5 worm cellular contexts compared by ENCODE assay signal in the genomic region with DNA sequence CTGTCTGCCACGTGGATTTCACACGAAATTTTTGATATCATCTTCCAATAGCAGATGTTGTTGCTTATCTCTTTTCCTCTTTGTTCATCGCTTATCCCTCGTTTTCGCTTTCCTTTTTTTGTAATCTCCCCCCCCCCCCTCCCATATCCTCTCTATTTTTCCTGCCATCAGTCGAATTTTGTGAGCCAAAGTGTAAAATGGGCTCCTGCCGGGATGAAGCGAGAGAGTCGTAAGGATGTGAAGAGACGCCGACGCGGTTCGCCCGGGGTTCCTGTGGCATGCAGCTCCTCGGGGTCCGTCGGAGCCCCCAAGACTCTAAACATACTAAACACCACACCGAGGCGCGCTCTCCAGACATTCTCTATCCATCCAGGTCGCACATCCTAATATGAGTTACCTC.
A peak's percentile ranks its signal among the peaks of the same experiment; 100 is the strongest.
TF ChIP-seq lines count a peak whose summit lies in the region.

Gene zyx-1, plus strand, starts transcription at position 331 of the 400 bp plus-strand sequence.

TF ChIP-seq in whole organism, L1 larva, 84 proteins besides CTCF, POLR2A, EP300 and RAD21:
- no peak for TF ChIP-seq efl-1 (optimal IDR thresholded peaks at IDR 0.05; lab: Kevin White, UChicago)
- TF ChIP-seq efl-1 (GFP tag; optimal IDR thresholded peaks at IDR 0.05 in 1 of 2; lab: Kevin White, UChicago) = peak in 1 of 2 experiments; percentile 64
- TF ChIP-seq rnt-1 (tag; optimal IDR thresholded peaks at IDR 0.05; lab: Kevin White, UChicago) = peak; percentile 37
- TF ChIP-seq lin-14 (GFP tag; optimal IDR thresholded peaks at IDR 0.05; lab: Kevin White, UChicago) = peak; percentile 65
- no peak for TF ChIP-seq swsn-7 (tag; optimal IDR thresholded peaks at IDR 0.05; lab: Kevin White, UChicago)
- peak; percentile 79 for TF ChIP-seq pag-3 (tag; optimal IDR thresholded peaks at IDR 0.05; lab: Kevin White, UChicago; ENCODE audit: borderline replicate concordance, insufficient read depth)

TF ChIP-seq in whole organism, L4 larva, 104 proteins besides CTCF, POLR2A, EP300 and RAD21 (continues in another document):
- no peak for TF ChIP-seq zip-2 (tag; optimal IDR thresholded peaks at IDR 0.05; lab: Kevin White, UChicago)
- peak; percentile 39 for TF ChIP-seq hlh-11 (tag; optimal IDR thresholded peaks at IDR 0.05; lab: Kevin White, UChicago)
- no peak for TF ChIP-seq arid-1 (GFP tag; conservative IDR thresholded peaks at IDR 0.05; lab: Robert Waterston, UW)
- no peak for TF ChIP-seq snpc-4 (tag; optimal IDR thresholded peaks at IDR 0.05; lab: Kevin White, UChicago)
- peak; percentile 70 for TF ChIP-seq set-16 (GFP tag; IDR thresholded peaks at IDR 0.05; lab: Robert Waterston, UW)
- no peak for TF ChIP-seq lin-1 (GFP tag; IDR thresholded peaks at IDR 0.05; lab: Robert Waterston, UW)
- TF ChIP-seq lin-39 (tag; optimal IDR thresholded peaks at IDR 0.05; lab: Kevin White, UChicago) = no peak
- TF ChIP-seq skn-1 (tag; optimal IDR thresholded peaks at IDR 0.05; lab: Kevin White, UChicago) = no peak
- no peak for TF ChIP-seq pha-4 (GFP tag; IDR thresholded peaks at IDR 0.05; lab: Robert Waterston, UW)
- TF ChIP-seq pha-4 (tag; optimal IDR thresholded peaks at IDR 0.05; lab: Kevin White, UChicago) = no peak
- TF ChIP-seq dmd-9 (GFP tag; IDR thresholded peaks at IDR 0.05; lab: Robert Waterston, UW) = no peak
- TF ChIP-seq dpl-1 (GFP tag; optimal IDR thresholded peaks at IDR 0.05; lab: Kevin White, UChicago) = no peak
- TF ChIP-seq lin-38 (GFP tag; IDR thresholded peaks at IDR 0.05; lab: Robert Waterston, UW) = no peak
- TF ChIP-seq lin-15B (tag; optimal IDR thresholded peaks at IDR 0.05; lab: Kevin White, UChicago) = no peak
- no peak for TF ChIP-seq unc-62 (GFP tag; optimal IDR thresholded peaks at IDR 0.05 in 1 of 2; lab: Kevin White, UChicago)
- no peak for TF ChIP-seq unc-62 (tag; optimal IDR thresholded peaks at IDR 0.05; lab: Kevin White, UChicago)
- TF ChIP-seq hlh-30 (tag; optimal IDR thresholded peaks at IDR 0.05; lab: Kevin White, UChicago; ENCODE audit: insufficient read depth) = no peak
- TF ChIP-seq nhr-11 (tag; optimal IDR thresholded peaks at IDR 0.05; lab: Kevin White, UChicago) = peak; percentile 19
- TF ChIP-seq T20F7.1 (GFP tag; optimal IDR thresholded peaks at IDR 0.05; lab: Kevin White, UChicago) = no peak
- no peak for TF ChIP-seq nhr-48 (tag; optimal IDR thresholded peaks at IDR 0.05; lab: Kevin White, UChicago)
- TF ChIP-seq vab-7 (GFP tag; IDR thresholded peaks at IDR 0.05; lab: Robert Waterston, UW) = no peak

TF ChIP-seq in whole organism, late embryonic, 69 proteins besides CTCF, POLR2A, EP300 and RAD21:
- TF ChIP-seq pat-9 (tag; optimal IDR thresholded peaks at IDR 0.05; lab: Kevin White, UChicago) (peak; percentile 31), nhr-11 (tag; optimal IDR thresholded peaks at IDR 0.05; lab: Kevin White, UChicago) (no peak), ceh-19 (GFP tag; optimal IDR thresholded peaks at IDR 0.05; lab: Kevin White, UChicago) (peak; percentile 24), pax-1 (tag; optimal IDR thresholded peaks at IDR 0.05; lab: Kevin White, UChicago) (no peak)

TF ChIP-seq in whole organism, mixed stage, embryonic, 35 proteins besides CTCF, POLR2A, EP300 and RAD21:
- TF ChIP-seq nhr-237 (tag; optimal IDR thresholded peaks at IDR 0.05; lab: Kevin White, UChicago) (no peak), unc-120 (tag; optimal IDR thresholded peaks at IDR 0.05; lab: Kevin White, UChicago; ENCODE audit: poor library complexity, severe bottlenecking) (peak; percentile 58), ceh-43 (GFP tag; optimal IDR thresholded peaks at IDR 0.05; lab: Kevin White, UChicago) (no peak), unc-62 (GFP tag; optimal IDR thresholded peaks at IDR 0.05; lab: Kevin White, UChicago) (no peak), ceh-83 (GFP tag; optimal IDR thresholded peaks at IDR 0.05; lab: Kevin White, UChicago) (no peak)
TF ChIP-seq in whole organism, mixed stage, embryonic: peak in this region for 1.

TF ChIP-seq in whole organism, young adult, 124 proteins besides CTCF, POLR2A, EP300 and RAD21:
- no peak for TF ChIP-seq unc-62 (GFP tag; optimal IDR thresholded peaks at IDR 0.05; lab: Kevin White, UChicago)
- TF ChIP-seq madf-3 (GFP tag; IDR thresholded peaks at IDR 0.05; lab: Robert Waterston, UW) = no peak
- TF ChIP-seq egl-18 (GFP tag; IDR thresholded peaks at IDR 0.05; lab: Robert Waterston, UW) = no peak
- TF ChIP-seq ceh-100 (GFP tag; IDR thresholded peaks at IDR 0.05; lab: Robert Waterston, UW) = no peak
- peak; percentile 37; the same call in 1 of the 2 replicates for TF ChIP-seq egrh-3 (GFP tag; IDR thresholded peaks at IDR 0.05; lab: Robert Waterston, UW)
- TF ChIP-seq zfh-2 (GFP tag; conservative IDR thresholded peaks at IDR 0.05; lab: Robert Waterston, UW) = peak; percentile 88
- TF ChIP-seq fkh-3 (tag; optimal IDR thresholded peaks at IDR 0.05; lab: Kevin White, UChicago) = no peak
- no peak for TF ChIP-seq sea-2 (GFP tag; IDR thresholded peaks at IDR 0.05; lab: Robert Waterston, UW)
- TF ChIP-seq F39B2.1 (GFP tag; IDR thresholded peaks at IDR 0.05; lab: Robert Waterston, UW) = no peak
- no peak for TF ChIP-seq B0336.3 (GFP tag; IDR thresholded peaks at IDR 0.05; lab: Robert Waterston, UW)
- TF ChIP-seq ztf-25 (GFP tag; IDR thresholded peaks at IDR 0.05; lab: Robert Waterston, UW) = no peak
- no peak for TF ChIP-seq F22D6.2 (tag; optimal IDR thresholded peaks at IDR 0.05; lab: Kevin White, UChicago)
- TF ChIP-seq mxl-1 (tag; optimal IDR thresholded peaks at IDR 0.05; lab: Kevin White, UChicago) = no peak
- no peak for TF ChIP-seq F55B11.4 (tag; optimal IDR thresholded peaks at IDR 0.05; lab: Kevin White, UChicago; ENCODE audit: borderline replicate concordance, insufficient read depth)
- TF ChIP-seq lir-1 (GFP tag; conservative IDR thresholded peaks at IDR 0.05; lab: Robert Waterston, UW) = no peak
